Comparison of ENCODE assay signal across 6 worm cellular contexts in genomic region chrIV:12335248-12335647, ce11.
TF ChIP-seq lines count a peak whose summit lies in the region.

No protein-coding gene starts in this region.

TF ChIP-seq in whole organism, L1 larva, 84 proteins besides CTCF, POLR2A, EP300 and RAD21 (continues in another document):
- no peak for TF ChIP-seq mab-9 (GFP tag; IDR thresholded peaks at IDR 0.05; lab: Robert Waterston, UW)
- no peak for TF ChIP-seq ets-5 (GFP tag; IDR thresholded peaks at IDR 0.05; lab: Robert Waterston, UW)
- TF ChIP-seq zip-4 (GFP tag; optimal IDR thresholded peaks at IDR 0.05; lab: Kevin White, UChicago): no peak
- peak; percentile 13 for TF ChIP-seq mep-1 (tag; optimal IDR thresholded peaks at IDR 0.05; lab: Kevin White, UChicago)
- no peak for TF ChIP-seq elt-2 (tag; optimal IDR thresholded peaks at IDR 0.05; lab: Kevin White, UChicago)
- peak; percentile 60 for TF ChIP-seq nhr-71 (tag; optimal IDR thresholded peaks at IDR 0.05; lab: Kevin White, UChicago)
- TF ChIP-seq jun-1 (tag; optimal IDR thresholded peaks at IDR 0.05; lab: Kevin White, UChicago): no peak
- no peak for TF ChIP-seq ceh-8 (GFP tag; optimal IDR thresholded peaks at IDR 0.05; lab: Kevin White, UChicago)
- no peak for TF ChIP-seq nhr-90 (tag; optimal IDR thresholded peaks at IDR 0.05; lab: Kevin White, UChicago; ENCODE audit: poor library complexity)
- no peak for TF ChIP-seq xbp-1 (tag; optimal IDR thresholded peaks at IDR 0.05; lab: Kevin White, UChicago)
- no peak for TF ChIP-seq aha-1 (tag; optimal IDR thresholded peaks at IDR 0.05; lab: Kevin White, UChicago)
- no peak for TF ChIP-seq unc-86 (tag; optimal IDR thresholded peaks at IDR 0.05; lab: Kevin White, UChicago)
- TF ChIP-seq fkh-8 (tag; optimal IDR thresholded peaks at IDR 0.05; lab: Kevin White, UChicago): no peak
- peak; percentile 38 to 54 for TF ChIP-seq efl-1 (optimal IDR thresholded peaks at IDR 0.05; lab: Kevin White, UChicago)
- peak; percentile 21 to 63 for TF ChIP-seq efl-1 (GFP tag; optimal IDR thresholded peaks at IDR 0.05 in 1 of 2; lab: Kevin White, UChicago)
- TF ChIP-seq nhr-20 (tag; optimal IDR thresholded peaks at IDR 0.05; lab: Kevin White, UChicago): peak; percentile 21

TF ChIP-seq in whole organism, L2 larva, 48 proteins besides CTCF, POLR2A, EP300 and RAD21 (continues in another document):
- TF ChIP-seq lin-11 (tag; optimal IDR thresholded peaks at IDR 0.05; lab: Kevin White, UChicago) (peak; percentile 24), F13H6.1 (tag; optimal IDR thresholded peaks at IDR 0.05; lab: Kevin White, UChicago) (peak; percentile 54), nhr-129 (tag; optimal IDR thresholded peaks at IDR 0.05; lab: Kevin White, UChicago) (peak; percentile 90), unc-55 (GFP tag; optimal IDR thresholded peaks at IDR 0.05; lab: Kevin White, UChicago) (peak; percentile 39), gmeb-1 (tag; optimal IDR thresholded peaks at IDR 0.05; lab: Kevin White, UChicago) (no peak), zag-1 (tag; optimal IDR thresholded peaks at IDR 0.05; lab: Kevin White, UChicago) (no peak), nhr-25 (tag; optimal IDR thresholded peaks at IDR 0.05; lab: Kevin White, UChicago) (peak; percentile 28), lin-13 (GFP tag; optimal IDR thresholded peaks at IDR 0.05; lab: Kevin White, UChicago) (no peak), crh-2 (tag; optimal IDR thresholded peaks at IDR 0.05; lab: Kevin White, UChicago) (no peak), mdl-1 (tag; optimal IDR thresholded peaks at IDR 0.05; lab: Kevin White, UChicago) (peak in 1 of 2 experiments; percentile 22), nhr-21 (tag; optimal IDR thresholded peaks at IDR 0.05; lab: Kevin White, UChicago) (no peak), sma-9 (GFP tag; optimal IDR thresholded peaks at IDR 0.05; lab: Kevin White, UChicago) (peak; percentile 43), sma-9 (tag; optimal IDR thresholded peaks at IDR 0.05; lab: Kevin White, UChicago) (no peak), peb-1 (tag; optimal IDR thresholded peaks at IDR 0.05; lab: Kevin White, UChicago) (no peak), ama-1 (optimal IDR thresholded peaks at IDR 0.05; lab: Kevin White, UChicago) (no peak), fos-1 (tag; optimal IDR thresholded peaks at IDR 0.05; lab: Kevin White, UChicago) (no peak)

TF ChIP-seq in whole organism, L3 larva, 47 proteins besides CTCF, POLR2A, EP300 and RAD21 (continues in another document):
- TF ChIP-seq daf-12 (tag; optimal IDR thresholded peaks at IDR 0.05; lab: Kevin White, UChicago): no peak
- no peak for TF ChIP-seq nhr-11 (tag; optimal IDR thresholded peaks at IDR 0.05; lab: Kevin White, UChicago)
- no peak for TF ChIP-seq ceh-9 (tag; optimal IDR thresholded peaks at IDR 0.05; lab: Kevin White, UChicago)
- no peak for TF ChIP-seq mdl-1 (tag; optimal IDR thresholded peaks at IDR 0.05; lab: Kevin White, UChicago)
- TF ChIP-seq mml-1 (tag; optimal IDR thresholded peaks at IDR 0.05; lab: Kevin White, UChicago): no peak
- TF ChIP-seq pha-4 (tag; optimal IDR thresholded peaks at IDR 0.05; lab: Kevin White, UChicago): peak; percentile 27
- TF ChIP-seq hmg-11 (tag; optimal IDR thresholded peaks at IDR 0.05; lab: Kevin White, UChicago): peak; percentile 40
- TF ChIP-seq elt-1 (tag; optimal IDR thresholded peaks at IDR 0.05; lab: Kevin White, UChicago): no peak
- no peak for TF ChIP-seq nhr-23 (tag; optimal IDR thresholded peaks at IDR 0.05; lab: Kevin White, UChicago)
- TF ChIP-seq snpc-4 (tag; optimal IDR thresholded peaks at IDR 0.05; lab: Kevin White, UChicago): peak; percentile 16
- no peak for TF ChIP-seq ama-1 (optimal IDR thresholded peaks at IDR 0.05; lab: Kevin White, UChicago)
- TF ChIP-seq lin-39 (tag; optimal IDR thresholded peaks at IDR 0.05; lab: Kevin White, UChicago): peak; percentile 9
- TF ChIP-seq elt-3 (tag; optimal IDR thresholded peaks at IDR 0.05; lab: Kevin White, UChicago): no peak
- TF ChIP-seq lin-15B (tag; optimal IDR thresholded peaks at IDR 0.05; lab: Kevin White, UChicago): peak; percentile 25
- peak; percentile 44 for TF ChIP-seq nhr-25 (tag; optimal IDR thresholded peaks at IDR 0.05; lab: Kevin White, UChicago)
- TF ChIP-seq skn-1 (tag; optimal IDR thresholded peaks at IDR 0.05; lab: Kevin White, UChicago): no peak
- no peak for TF ChIP-seq nhr-28 (tag; optimal IDR thresholded peaks at IDR 0.05; lab: Kevin White, UChicago)

TF ChIP-seq in whole organism, L4 larva, 104 proteins besides CTCF, POLR2A, EP300 and RAD21 (continues in another document):
- TF ChIP-seq F49E8.2 (tag; optimal IDR thresholded peaks at IDR 0.05; lab: Kevin White, UChicago; ENCODE audit: borderline replicate concordance) (no peak), daf-16 (GFP tag; optimal IDR thresholded peaks at IDR 0.05; lab: Kevin White, UChicago) (peak in 1 of 2 experiments; percentile 42), daf-16 (tag; optimal IDR thresholded peaks at IDR 0.05; lab: Kevin White, UChicago) (no peak), Y105C5A.15 (GFP tag; IDR thresholded peaks at IDR 0.05; lab: Robert Waterston, UW) (no peak), mdl-1 (tag; optimal IDR thresholded peaks at IDR 0.05; lab: Kevin White, UChicago) (peak in 1 of 2 experiments; percentile 26), lsy-2 (tag; optimal IDR thresholded peaks at IDR 0.05; lab: Kevin White, UChicago) (no peak), lim-7 (GFP tag; IDR thresholded peaks at IDR 0.05; lab: Robert Waterston, UW) (no peak), hmg-1.1 (GFP tag; IDR thresholded peaks at IDR 0.05; lab: Robert Waterston, UW) (peak; percentile 54; the same call in 1 of the 2 replicates), aha-1 (tag; lab: Kevin White, UChicago) (no peak), nhr-41 (GFP tag; IDR thresholded peaks at IDR 0.05; lab: Robert Waterston, UW) (no peak), ZK546.5 (tag; optimal IDR thresholded peaks at IDR 0.05; lab: Kevin White, UChicago) (no peak), mxl-2 (GFP tag; conservative IDR thresholded peaks at IDR 0.05; lab: Robert Waterston, UW) (no peak), dmd-9 (GFP tag; IDR thresholded peaks at IDR 0.05; lab: Robert Waterston, UW) (0 out of 2 replicates have a peak, but pooled peaks have one; percentile 10), hlh-30 (tag; optimal IDR thresholded peaks at IDR 0.05; lab: Kevin White, UChicago; ENCODE audit: insufficient read depth) (peak; percentile 63), hif-1 (tag; optimal IDR thresholded peaks at IDR 0.05; lab: Kevin White, UChicago) (peak in 1 of 2 experiments; percentile 28), ZK337.2 (GFP tag; IDR thresholded peaks at IDR 0.05; lab: Robert Waterston, UW) (no peak)

TF ChIP-seq in whole organism, late embryonic, 69 proteins besides CTCF, POLR2A, EP300 and RAD21:
- TF ChIP-seq ceh-18 (tag; optimal IDR thresholded peaks at IDR 0.05; lab: Kevin White, UChicago) (peak; percentile 36), rnt-1 (tag; optimal IDR thresholded peaks at IDR 0.05; lab: Kevin White, UChicago) (peak; percentile 30), nfya-1 (tag; optimal IDR thresholded peaks at IDR 0.05; lab: Kevin White, UChicago) (peak; percentile 30), tbx-2 (tag; optimal IDR thresholded peaks at IDR 0.05; lab: Kevin White, UChicago) (peak; percentile 21), hlh-15 (tag; optimal IDR thresholded peaks at IDR 0.05; lab: Kevin White, UChicago) (no peak), ceh-19 (GFP tag; optimal IDR thresholded peaks at IDR 0.05; lab: Kevin White, UChicago) (no peak)

TF ChIP-seq in whole organism, young adult, 124 proteins besides CTCF, POLR2A, EP300 and RAD21:
- TF ChIP-seq cebp-2 (GFP tag; IDR thresholded peaks at IDR 0.05; lab: Robert Waterston, UW) (peak; percentile 80; the same call in 1 of the 2 replicates), hmg-1.2 (GFP tag; IDR thresholded peaks at IDR 0.05; lab: Robert Waterston, UW) (peak; percentile 18; the same call in 1 of the 2 replicates), nfyb-1 (GFP tag; IDR thresholded peaks at IDR 0.05; lab: Robert Waterston, UW) (0 out of 2 replicates have a peak, but pooled peaks have one; percentile 29), nhr-80 (tag; optimal IDR thresholded peaks at IDR 0.05; lab: Kevin White, UChicago) (peak; percentile 25), ztf-3 (GFP tag; optimal IDR thresholded peaks at IDR 0.05; lab: Kevin White, UChicago) (no peak), cebp-1 (GFP tag; IDR thresholded peaks at IDR 0.05; lab: Robert Waterston, UW) (no peak), cebp-1 (tag; optimal IDR thresholded peaks at IDR 0.05; lab: Kevin White, UChicago) (peak; percentile 41), attf-5 (GFP tag; optimal IDR thresholded peaks at IDR 0.05; lab: Kevin White, UChicago) (peak; percentile 10), ztf-25 (GFP tag; IDR thresholded peaks at IDR 0.05; lab: Robert Waterston, UW) (no peak), zfh-2 (GFP tag; conservative IDR thresholded peaks at IDR 0.05; lab: Robert Waterston, UW) (peak; percentile 74), D2030.7 (GFP tag; IDR thresholded peaks at IDR 0.05; lab: Robert Waterston, UW) (0 out of 2 replicates have a peak, but pooled peaks have one; percentile 22)
TF ChIP-seq in whole organism, young adult: peak in this region for 8.
